Fruit fly (Drosophila melanogaster): ENCODE measurements around the gene mRpL22.

The mRpL22 gene

DNA sequence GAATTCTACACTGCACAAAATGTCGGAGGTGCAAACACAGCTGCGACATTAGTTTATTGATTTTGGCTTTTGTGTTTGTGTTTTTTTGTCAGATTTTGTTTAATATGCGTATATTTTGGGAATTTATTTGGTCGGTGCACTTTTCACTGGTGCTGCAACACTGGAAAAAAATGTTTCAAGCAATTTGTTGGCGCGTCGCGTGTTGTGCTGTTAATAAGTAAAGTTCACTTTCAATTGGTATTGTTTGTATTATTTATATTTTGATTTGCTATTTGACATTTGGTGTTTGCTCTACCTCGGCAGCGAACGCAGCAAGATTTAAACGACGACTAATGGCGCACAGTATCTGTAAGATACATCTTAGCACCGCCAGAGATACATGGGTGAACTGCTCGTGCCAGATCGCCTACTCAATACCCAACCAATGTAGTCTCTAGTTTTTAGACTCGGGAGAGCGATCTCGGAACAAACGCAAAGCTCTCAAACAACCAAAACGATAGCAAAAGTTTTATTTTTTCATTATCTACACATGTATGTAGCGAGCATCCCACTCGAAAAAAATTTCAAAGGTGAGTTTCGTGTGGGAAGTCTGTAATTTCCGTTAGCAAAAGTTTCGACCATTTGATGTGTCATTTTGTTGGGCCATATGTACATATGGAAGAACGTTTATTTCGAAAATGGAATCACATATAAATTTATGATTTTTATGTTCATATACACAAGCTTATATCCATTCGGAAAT, 1.4 kb upstream of the mRpL22 start (continued):
- TF ChIP-seq CG11560 (tag; IDR thresholded peaks at IDR 0.05) (0 out of 3 replicates have a peak, but pooled peaks have one; percentile 19), Ravus (GFP tag; IDR thresholded peaks at IDR 0.05) (no peak), exex (tag; optimal IDR thresholded peaks at IDR 0.05) (no peak), CG4328 (GFP tag; optimal IDR thresholded peaks at IDR 0.05) (peak; percentile 7), crc (GFP tag; optimal IDR thresholded peaks at IDR 0.05) (peak; percentile 24), NfI (GFP tag; optimal IDR thresholded peaks at IDR 0.05) (peak; percentile 54), ap (GFP tag; IDR thresholded peaks at IDR 0.05) (peak; percentile 48), Fer2 (tag; optimal IDR thresholded peaks at IDR 0.05) (no peak), CG11085 (GFP tag; IDR thresholded peaks at IDR 0.05) (no peak), E2f2 (GFP tag; IDR thresholded peaks at IDR 0.05) (peak; percentile 23; the same call in 1 of the 2 replicates), CG11504 (tag; optimal IDR thresholded peaks at IDR 0.05) (peak; percentile 60), Max (GFP tag; optimal IDR thresholded peaks at IDR 0.05) (peak; percentile 17), fd96Cb (tag; optimal IDR thresholded peaks at IDR 0.05) (peak; percentile 42), crol (GFP tag; IDR thresholded peaks at IDR 0.05) (no peak), CG13894 (tag; optimal IDR thresholded peaks at IDR 0.05) (peak; percentile 74), gce (GFP tag; IDR thresholded peaks at IDR 0.05) (peak; percentile 53; the same call in 1 of the 3 replicates), mld (GFP tag; IDR thresholded peaks at IDR 0.05; ENCODE audit: partially characterized antibody) (no peak; the same call in 2 of the 3 replicates), CG10543 (GFP tag; optimal IDR thresholded peaks at IDR 0.05) (peak; percentile 67), tap (tag; optimal IDR thresholded peaks at IDR 0.05) (peak; percentile 4), Rfx (GFP tag; IDR thresholded peaks at IDR 0.05) (peak; percentile 71), CG18011 (GFP tag; optimal IDR thresholded peaks at IDR 0.05) (peak; percentile 14), sens (GFP tag) (peak; percentile 82), CG4282 (GFP tag; optimal IDR thresholded peaks at IDR 0.05) (no peak), stwl (tag; optimal IDR thresholded peaks at IDR 0.05) (no peak), CG9817 (tag; optimal IDR thresholded peaks at IDR 0.05) (peak; percentile 38), CG9609 (GFP tag; optimal IDR thresholded peaks at IDR 0.05) (peak; percentile 81), CG17328 (GFP tag; IDR thresholded peaks at IDR 0.05) (peak; percentile 57), chinmo (GFP tag; IDR thresholded peaks at IDR 0.05; ENCODE audit: partially characterized antibody) (0 out of 4 replicates have a peak, but pooled peaks have one; percentile 70), pnt (GFP tag; optimal IDR thresholded peaks at IDR 0.05) (peak; percentile 53), CG16779 (GFP tag; IDR thresholded peaks at IDR 0.05) (no peak), CG9437 (GFP tag; optimal IDR thresholded peaks at IDR 0.05) (peak; percentile 23), Rx (GFP tag; IDR thresholded peaks at IDR 0.05) (peak; percentile 52; the same call in 1 of the 2 replicates), gcm2 (GFP tag; optimal IDR thresholded peaks at IDR 0.05) (peak; percentile 10), lola (GFP tag; optimal IDR thresholded peaks at IDR 0.05) (peak in 1 of 3 experiments; percentile 21), crp (GFP tag; optimal IDR thresholded peaks at IDR 0.05) (peak in 1 of 2 experiments; percentile 3), Trl (optimal IDR thresholded peaks at IDR 0.05) (peak in 1 of 2 experiments; percentile 31), Trl (GFP tag; optimal IDR thresholded peaks at IDR 0.05) (peak; percentile 50), z (GFP tag; IDR thresholded peaks at IDR 0.05) (peak; percentile 75; the same call in 1 of the 3 replicates), twi (tag; optimal IDR thresholded peaks at IDR 0.05) (no peak), BtbVII (GFP tag; optimal IDR thresholded peaks at IDR 0.05) (peak; percentile 54), slp2 (GFP tag; optimal IDR thresholded peaks at IDR 0.05) (peak; percentile 53), Fer1 (GFP tag; optimal IDR thresholded peaks at IDR 0.05) (peak; percentile 54), ewg (GFP tag; optimal IDR thresholded peaks at IDR 0.05) (peak; percentile 29), CG6854 (GFP tag; optimal IDR thresholded peaks at IDR 0.05) (peak; percentile 1), CG17359 (tag; optimal IDR thresholded peaks at IDR 0.05) (peak; percentile 48), Dad (GFP tag; optimal IDR thresholded peaks at IDR 0.05) (no peak), CG31224 (GFP tag; IDR thresholded peaks at IDR 0.05) (peak; percentile 27; the same call in 1 of the 2 replicates), Ets97D (GFP tag; optimal IDR thresholded peaks at IDR 0.05) (no peak), Spps (tag; optimal IDR thresholded peaks at IDR 0.05) (no peak)

Measured in whole organism, embryonic.